Worm (Caenorhabditis elegans): ENCODE measurements around the gene ikke-1.

The ikke-1 gene

DNA sequence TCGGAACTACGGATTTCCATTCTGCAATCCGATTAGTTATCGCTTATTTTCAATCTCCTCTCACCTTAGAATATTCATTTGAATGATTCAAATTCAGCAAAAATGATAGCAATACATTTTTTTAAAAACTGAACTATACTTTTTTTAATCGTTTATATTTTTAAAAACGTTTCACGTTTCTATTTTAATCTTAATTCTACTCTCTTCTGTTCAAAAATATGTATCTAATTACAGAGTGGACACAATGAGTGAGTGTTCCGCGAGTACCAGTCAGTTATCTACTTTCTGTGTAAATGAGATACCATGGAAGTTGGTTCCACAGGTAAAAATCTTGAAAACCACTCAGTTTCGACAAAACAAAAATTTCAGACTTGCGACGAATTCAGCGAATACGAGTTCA lies 48.0 kb downstream of the ikke-1 start, which contains the start of the genes F59B2.15 and zif-1:
Gene F59B2.15, minus strand, starts transcription at position 101 of the 400 bp plus-strand sequence.
Gene zif-1, plus strand, starts transcription at position 235 of the 400 bp plus-strand sequence.
- no peak for TF ChIP-seq dmd-4 (tag; optimal IDR thresholded peaks at IDR 0.05; ENCODE audit: borderline replicate concordance)
- TF ChIP-seq C08G9.2 (tag; optimal IDR thresholded peaks at IDR 0.05) = no peak

DNA sequence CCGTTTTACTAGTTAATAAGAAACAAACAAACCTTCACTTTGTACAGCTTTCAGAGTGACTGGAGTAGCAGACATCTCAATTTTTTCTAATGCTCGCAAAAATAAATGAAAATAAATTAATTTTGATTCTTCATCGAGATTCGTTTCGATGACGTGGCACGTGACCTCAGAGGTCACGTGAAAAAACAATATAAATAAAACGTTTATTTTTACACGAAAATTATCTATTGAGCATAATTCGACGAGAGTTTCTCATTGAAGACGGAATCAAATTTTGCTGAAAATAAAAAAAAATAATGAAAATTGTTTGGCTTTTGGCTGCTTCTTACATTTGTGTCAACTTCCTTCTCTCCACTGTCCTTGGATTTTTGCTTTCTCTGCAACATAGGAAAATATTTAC lies 48.6 kb downstream of the ikke-1 start, which contains the start of gene rpn-6.2:
Gene rpn-6.2, minus strand, starts transcription at position 101 of the 400 bp plus-strand sequence.
- TF ChIP-seq unc-86 (tag; optimal IDR thresholded peaks at IDR 0.05) (no peak), lin-11 (tag; optimal IDR thresholded peaks at IDR 0.05) (no peak), ceh-2 (tag; optimal IDR thresholded peaks at IDR 0.05) (no peak), T23F11.4 (GFP tag; optimal IDR thresholded peaks at IDR 0.05) (no peak), sox-4 (tag; optimal IDR thresholded peaks at IDR 0.05) (no peak), C38D4.7 (GFP tag; optimal IDR thresholded peaks at IDR 0.05) (no peak), nhr-11 (tag; optimal IDR thresholded peaks at IDR 0.05) (no peak), ceh-9 (tag; optimal IDR thresholded peaks at IDR 0.05) (no peak), ceh-18 (tag; optimal IDR thresholded peaks at IDR 0.05) (no peak), fkh-10 (GFP tag; optimal IDR thresholded peaks at IDR 0.05) (no peak), pha-2 (tag; optimal IDR thresholded peaks at IDR 0.05) (no peak), pat-9 (tag; optimal IDR thresholded peaks at IDR 0.05) (no peak), ztf-16 (tag; optimal IDR thresholded peaks at IDR 0.05) (no peak), K02D7.2 (tag; optimal IDR thresholded peaks at IDR 0.05) (no peak)

DNA sequence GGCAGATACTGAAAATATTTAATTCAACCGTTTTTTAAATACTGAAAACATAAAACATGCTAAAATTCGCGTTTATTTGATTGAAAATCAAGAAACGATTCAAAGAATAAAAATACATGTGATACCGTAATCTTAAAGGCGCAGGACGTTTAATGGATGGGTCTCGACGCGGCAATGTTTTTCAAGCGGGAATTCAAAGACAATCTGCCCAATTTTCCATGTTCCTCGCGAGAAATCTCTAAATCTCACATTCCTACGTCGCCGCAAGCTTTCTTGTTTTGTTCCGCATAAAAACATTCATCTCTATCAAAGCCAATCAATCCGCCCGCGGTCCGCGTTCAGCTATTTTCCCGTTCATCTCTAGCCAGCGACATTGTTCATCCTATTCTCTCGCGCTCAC lies 49.0 kb downstream of the ikke-1 start:
- no peak for TF ChIP-seq pat-9 (tag; optimal IDR thresholded peaks at IDR 0.05)
- no peak for TF ChIP-seq ceh-14 (tag; optimal IDR thresholded peaks at IDR 0.05)
- TF ChIP-seq ceh-24 (tag; optimal IDR thresholded peaks at IDR 0.05) = no peak
- TF ChIP-seq F13H6.1 (tag; optimal IDR thresholded peaks at IDR 0.05) = no peak
- TF ChIP-seq eyg-1 (tag; optimal IDR thresholded peaks at IDR 0.05) = no peak
- no peak for TF ChIP-seq dve-1 (tag; optimal IDR thresholded peaks at IDR 0.05)
- no peak for TF ChIP-seq ceh-22 (tag; optimal IDR thresholded peaks at IDR 0.05)
- TF ChIP-seq hlh-6 (tag; optimal IDR thresholded peaks at IDR 0.05) = no peak
- no peak for TF ChIP-seq nhr-11 (tag; optimal IDR thresholded peaks at IDR 0.05)
- TF ChIP-seq hlh-15 (tag; optimal IDR thresholded peaks at IDR 0.05) = no peak
- TF ChIP-seq ceh-18 (tag; optimal IDR thresholded peaks at IDR 0.05) = no peak
- TF ChIP-seq K02D7.2 (tag; optimal IDR thresholded peaks at IDR 0.05) = no peak
- no peak for TF ChIP-seq fkh-6 (tag; optimal IDR thresholded peaks at IDR 0.05)
- TF ChIP-seq unc-42 (tag; optimal IDR thresholded peaks at IDR 0.05) = no peak
- no peak for TF ChIP-seq pag-3 (tag; optimal IDR thresholded peaks at IDR 0.05; ENCODE audit: borderline replicate concordance)
- TF ChIP-seq tbx-2 (tag; optimal IDR thresholded peaks at IDR 0.05) = no peak
- TF ChIP-seq ceh-31 (tag; optimal IDR thresholded peaks at IDR 0.05) = no peak
- TF ChIP-seq syd-9 (tag; optimal IDR thresholded peaks at IDR 0.05) = no peak
- TF ChIP-seq ceh-6 (GFP tag; optimal IDR thresholded peaks at IDR 0.05) = no peak
- no peak for TF ChIP-seq ztf-16 (tag; optimal IDR thresholded peaks at IDR 0.05)

DNA sequence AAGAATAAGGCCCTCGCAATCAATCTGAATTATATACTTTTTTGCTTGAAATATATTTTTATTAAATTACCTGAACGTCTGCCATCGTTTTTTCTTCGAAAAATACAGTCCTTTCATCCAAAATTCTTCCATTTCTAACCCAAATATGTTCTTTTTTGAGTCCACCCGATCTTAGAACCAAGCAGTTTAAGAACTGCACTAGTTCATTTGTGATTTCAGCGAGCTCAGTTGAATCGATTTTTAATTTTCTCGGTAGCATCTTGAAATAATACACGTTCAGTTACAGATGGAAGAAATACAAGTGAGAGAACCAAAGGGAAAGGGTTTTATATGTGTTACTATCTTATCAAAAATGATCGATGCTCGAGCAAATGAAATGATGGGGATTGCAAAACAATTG lies 51.0 kb downstream of the ikke-1 start, which contains the start of gene F59B2.3:
Gene F59B2.3, minus strand, starts transcription at position 259 of the 400 bp plus-strand sequence.
- no peak for TF ChIP-seq hlh-30 (tag; optimal IDR thresholded peaks at IDR 0.05; ENCODE audit: insufficient read depth)
- TF ChIP-seq unc-42 (tag; optimal IDR thresholded peaks at IDR 0.05) = no peak
- no peak for TF ChIP-seq zip-5 (tag; optimal IDR thresholded peaks at IDR 0.05)
- no peak for TF ChIP-seq nhr-11 (tag; optimal IDR thresholded peaks at IDR 0.05)

DNA sequence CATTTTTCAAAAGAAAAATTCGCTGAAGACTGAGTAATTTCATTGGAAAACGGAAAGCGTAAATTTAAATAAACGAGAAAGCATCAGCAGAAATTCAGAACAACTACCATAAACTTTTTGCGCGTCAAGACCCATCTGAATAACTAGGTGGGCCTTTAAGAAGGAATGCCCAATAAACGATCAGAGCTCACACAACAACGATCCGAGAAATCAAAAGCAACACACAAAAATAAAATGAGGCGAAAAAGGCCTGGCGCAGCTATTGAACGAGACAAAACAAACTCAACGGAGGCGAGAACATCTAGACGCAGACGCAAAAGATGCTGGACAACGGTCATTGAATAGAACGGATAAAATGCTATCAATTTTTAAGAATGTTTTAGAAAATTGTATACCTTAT lies 51.6 kb downstream of the ikke-1 start:
- TF ChIP-seq Y22D7AL.16 (tag; optimal IDR thresholded peaks at IDR 0.05) = no peak
- TF ChIP-seq unc-86 (tag; optimal IDR thresholded peaks at IDR 0.05) = no peak
- TF ChIP-seq K09A11.1 (tag; optimal IDR thresholded peaks at IDR 0.05; ENCODE audit: insufficient read depth) = no peak
- no peak for TF ChIP-seq sdc-2 (tag; optimal IDR thresholded peaks at IDR 0.05)
- no peak for TF ChIP-seq ztf-16 (tag; optimal IDR thresholded peaks at IDR 0.05)
- TF ChIP-seq hlh-30 (tag; optimal IDR thresholded peaks at IDR 0.05; ENCODE audit: insufficient read depth) = no peak
- TF ChIP-seq fax-1 (tag; optimal IDR thresholded peaks at IDR 0.05) = no peak
- TF ChIP-seq ceh-34 (tag; optimal IDR thresholded peaks at IDR 0.05) = no peak
